Worm (Caenorhabditis elegans) whole organism, late embryonic: ENCODE results near the gene C53A5.11.

Source experiments
- ama-1 ChIP-seq: fragments of 150-350 bp; optimal IDR thresholded peaks from 2 replicates; lab custom pipeline; 2014
- ceh-34 ChIP-seq: sonication (generic microtip); optimal IDR thresholded peaks from 2 replicates; lab custom pipeline; 2016; ENCODE audit warnings: mild to moderate bottlenecking, missing genetic modification characterization, missing compliant biosample characterization
- ceh-45 ChIP-seq: fragments of 200-800 bp; sonication (Bioruptor generic); IDR thresholded peaks from 2 replicates; pipeline ENCODE4 v1.3.6; 2022; ENCODE audit warnings: missing genetic modification reagents, missing genetic modification characterization, missing compliant biosample characterization
- ets-4 ChIP-seq: sonication (generic microtip); optimal IDR thresholded peaks from 2 replicates; lab custom pipeline; 2016; ENCODE audit warnings: missing genetic modification characterization, missing compliant biosample characterization
- ttx-3 ChIP-seq: sonication (generic microtip); optimal IDR thresholded peaks from 2 replicates; lab custom pipeline; 2016; ENCODE audit warnings: missing genetic modification reagents, missing genetic modification characterization, missing compliant biosample characterization

DNA sequence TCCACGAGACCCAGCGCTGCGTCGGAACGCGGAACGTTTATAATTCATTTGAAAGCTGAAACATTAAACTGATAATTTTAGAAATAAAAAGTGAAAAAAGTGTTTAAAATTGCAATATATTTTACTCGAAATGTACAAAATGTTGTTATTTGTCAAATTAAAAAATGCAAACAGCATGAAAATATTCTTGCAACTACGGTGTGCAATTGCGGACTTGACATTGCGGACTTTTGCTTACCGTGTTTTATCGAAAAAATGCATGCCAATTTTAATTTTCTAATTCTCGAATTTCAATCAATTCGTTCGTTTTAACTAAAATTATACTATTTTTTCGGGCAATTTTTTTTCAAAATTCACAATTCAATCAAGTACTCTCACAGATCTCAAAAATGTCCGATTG, 49.5 kb downstream of the C53A5.11 start, which contains the start of the genes R11H6.5 and ccnk-1:
- TF ChIP-seq ttx-3 (no peak), ama-1 (lab: Kevin White, UChicago) (no peak), ceh-45 (GFP tag; lab: Robert Waterston, UW) (no peak), ceh-34 (tag; lab: Kevin White, UChicago) (no peak), ets-4 (no peak)
